Worm (Caenorhabditis elegans): ENCODE data around the gene K01A2.5.

The K01A2.5 gene

ce11 chrII:340224-340623 lies 39.2 kb downstream of the K01A2.5 start, which contains the start of gene clc-31:
clc-31 (plus strand) TSS chrII:340524.
- TF ChIP-seq egl-13 (tag; optimal IDR thresholded peaks at IDR 0.05) (no peak), ceh-8 (GFP tag; optimal IDR thresholded peaks at IDR 0.05) (peak; percentile 87)

- TF ChIP-seq efl-1 (optimal IDR thresholded peaks at IDR 0.05): no peak
- TF ChIP-seq efl-1 (GFP tag; optimal IDR thresholded peaks at IDR 0.05 in 1 of 2): peak in 1 of 2 experiments; percentile 28
- no peak for TF ChIP-seq nhr-90 (tag; optimal IDR thresholded peaks at IDR 0.05; ENCODE audit: poor library complexity)
Observed at ce11 chrII:340714-341113, 39.6 kb downstream of the K01A2.5 start.

DNA sequence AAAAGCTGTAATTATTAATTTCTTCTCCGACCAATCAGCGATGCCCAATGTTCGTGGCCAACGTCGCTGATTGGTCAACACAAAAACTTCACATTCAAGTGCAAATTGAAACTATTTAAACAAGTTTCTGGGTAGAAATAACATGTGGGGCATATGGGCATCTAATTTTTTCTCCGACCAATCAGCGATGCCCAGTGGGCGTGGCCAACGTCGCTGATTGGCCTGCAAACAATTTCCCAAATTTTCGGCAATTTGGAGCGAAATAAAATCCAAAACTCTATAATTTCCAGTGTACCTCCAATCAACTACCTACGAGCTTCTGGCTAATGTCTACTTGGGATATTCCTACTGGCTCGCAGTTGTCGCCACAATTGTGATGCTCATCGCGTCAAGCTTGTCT lies 40.2 kb downstream of the K01A2.5 start:
- TF ChIP-seq nhr-28 (tag; optimal IDR thresholded peaks at IDR 0.05): no peak
- TF ChIP-seq C16A3.4 (tag; optimal IDR thresholded peaks at IDR 0.05): no peak
- no peak for TF ChIP-seq zag-1 (tag; optimal IDR thresholded peaks at IDR 0.05)
- no peak for TF ChIP-seq unc-86 (tag; optimal IDR thresholded peaks at IDR 0.05)
- TF ChIP-seq nhr-237 (tag; optimal IDR thresholded peaks at IDR 0.05): no peak
- no peak for TF ChIP-seq pag-3 (tag; optimal IDR thresholded peaks at IDR 0.05; ENCODE audit: borderline replicate concordance, insufficient read depth)
- TF ChIP-seq aly-2 (tag; optimal IDR thresholded peaks at IDR 0.05): no peak
- no peak for TF ChIP-seq unc-98 (GFP tag; IDR thresholded peaks at IDR 0.05)
- no peak for TF ChIP-seq nhr-47 (tag; optimal IDR thresholded peaks at IDR 0.05)
- TF ChIP-seq ztf-4 (tag; optimal IDR thresholded peaks at IDR 0.05): no peak
- no peak for TF ChIP-seq lin-39 (tag; optimal IDR thresholded peaks at IDR 0.05)
- TF ChIP-seq ceh-88 (GFP tag; IDR thresholded peaks at IDR 0.05): no peak
- TF ChIP-seq efl-1 (optimal IDR thresholded peaks at IDR 0.05): no peak
- no peak for TF ChIP-seq efl-1 (GFP tag; optimal IDR thresholded peaks at IDR 0.05 in 1 of 2)
- no peak for TF ChIP-seq sox-4 (tag; optimal IDR thresholded peaks at IDR 0.05)
- no peak for TF ChIP-seq vab-15 (tag; optimal IDR thresholded peaks at IDR 0.05)
- TF ChIP-seq alr-1 (tag; optimal IDR thresholded peaks at IDR 0.05; ENCODE audit: borderline replicate concordance): no peak

- peak; percentile 43 for TF ChIP-seq F16B12.6 (tag; optimal IDR thresholded peaks at IDR 0.05)
- TF ChIP-seq vab-15 (tag; optimal IDR thresholded peaks at IDR 0.05): no peak
- TF ChIP-seq grh-1 (GFP tag; IDR thresholded peaks at IDR 0.05): no peak
- TF ChIP-seq lin-35 (GFP tag; optimal IDR thresholded peaks at IDR 0.05): peak; percentile 51 to 52
- no peak for TF ChIP-seq nhr-11 (tag; optimal IDR thresholded peaks at IDR 0.05)
- peak; percentile 90 for TF ChIP-seq ceh-8 (GFP tag; optimal IDR thresholded peaks at IDR 0.05)
- TF ChIP-seq snu-23 (GFP tag; optimal IDR thresholded peaks at IDR 0.05): peak; percentile 58
- no peak for TF ChIP-seq lin-13 (GFP tag; optimal IDR thresholded peaks at IDR 0.05)
- peak; percentile 11 for TF ChIP-seq nhr-20 (tag; optimal IDR thresholded peaks at IDR 0.05)
- peak; percentile 48 for TF ChIP-seq xbp-1 (tag; optimal IDR thresholded peaks at IDR 0.05)
- no peak for TF ChIP-seq zag-1 (tag; optimal IDR thresholded peaks at IDR 0.05)
- no peak for TF ChIP-seq unc-62 (GFP tag; optimal IDR thresholded peaks at IDR 0.05)
- TF ChIP-seq nhr-71 (tag; optimal IDR thresholded peaks at IDR 0.05): peak; percentile 67
- TF ChIP-seq ceh-63 (GFP tag; optimal IDR thresholded peaks at IDR 0.05): no peak
- TF ChIP-seq isw-1 (GFP tag; IDR thresholded peaks at IDR 0.05): peak; percentile 47; the same call in 1 of the 2 replicates
- TF ChIP-seq nhr-12 (tag; optimal IDR thresholded peaks at IDR 0.05): no peak
- TF ChIP-seq sptf-1 (tag; optimal IDR thresholded peaks at IDR 0.05): no peak
- TF ChIP-seq nhr-19 (GFP tag; conservative IDR thresholded peaks at IDR 0.05): 0 out of 2 replicates have a peak, but pooled peaks have one; percentile 23
- TF ChIP-seq lir-3 (tag; optimal IDR thresholded peaks at IDR 0.05; ENCODE audit: poor library complexity): no peak
- no peak for TF ChIP-seq egl-13 (tag; optimal IDR thresholded peaks at IDR 0.05)
- TF ChIP-seq C04F5.9 (tag; optimal IDR thresholded peaks at IDR 0.05): peak; percentile 9
- TF ChIP-seq ceh-82 (tag; optimal IDR thresholded peaks at IDR 0.05): peak; percentile 31 to 52 (median 41)
- no peak for TF ChIP-seq tlp-1 (tag; optimal IDR thresholded peaks at IDR 0.05)
- TF ChIP-seq hlh-17 (GFP tag; optimal IDR thresholded peaks at IDR 0.05; ENCODE audit: borderline replicate concordance): no peak
- TF ChIP-seq blmp-1 (tag; optimal IDR thresholded peaks at IDR 0.05): peak; percentile 4
- no peak for TF ChIP-seq ets-5 (GFP tag; IDR thresholded peaks at IDR 0.05)
- TF ChIP-seq zip-4 (GFP tag; optimal IDR thresholded peaks at IDR 0.05): no peak
- no peak for TF ChIP-seq pag-3 (tag; optimal IDR thresholded peaks at IDR 0.05; ENCODE audit: borderline replicate concordance, insufficient read depth)
- no peak for TF ChIP-seq nhr-28 (tag; optimal IDR thresholded peaks at IDR 0.05)
- no peak for TF ChIP-seq pax-3 (tag; optimal IDR thresholded peaks at IDR 0.05)
- TF ChIP-seq swsn-7 (tag; optimal IDR thresholded peaks at IDR 0.05): peak; percentile 66
- TF ChIP-seq mab-9 (GFP tag; IDR thresholded peaks at IDR 0.05): no peak
- no peak for TF ChIP-seq lin-39 (tag; optimal IDR thresholded peaks at IDR 0.05)
- peak; percentile 21 for TF ChIP-seq dsc-1 (tag; optimal IDR thresholded peaks at IDR 0.05)
Observed at ce11 chrII:347734-348133, 46.7 kb downstream of the K01A2.5 start, which contains the start of gene D1069.3. D1069.3 (minus strand) TSS chrII:347891.
